Fruit fly (Drosophila melanogaster): ENCODE results near the gene toc.
A peak's percentile ranks its signal among the peaks of the same experiment; 100 is the strongest.

toc gene

dm6 chr2L:3039774-3040173, 104.8 kb downstream of the toc start, which contains the start of the genes cnir and CG17221 (continued):
- TF ChIP-seq CG10669 (GFP tag; optimal IDR thresholded peaks at IDR 0.05) (peak; percentile 47), CG7368 (GFP tag; optimal IDR thresholded peaks at IDR 0.05) (peak; percentile 41), CG4318 (GFP tag; optimal IDR thresholded peaks at IDR 0.05) (no peak), CG34406 (GFP tag; optimal IDR thresholded peaks at IDR 0.05) (peak; percentile 48), OdsH (GFP tag; optimal IDR thresholded peaks at IDR 0.05) (peak; percentile 75), Met (GFP tag; optimal IDR thresholded peaks at IDR 0.05) (peak; percentile 77), CG8319 (GFP tag; optimal IDR thresholded peaks at IDR 0.05) (peak; percentile 42), CG32006 (GFP tag; optimal IDR thresholded peaks at IDR 0.05) (no peak)

DNA sequence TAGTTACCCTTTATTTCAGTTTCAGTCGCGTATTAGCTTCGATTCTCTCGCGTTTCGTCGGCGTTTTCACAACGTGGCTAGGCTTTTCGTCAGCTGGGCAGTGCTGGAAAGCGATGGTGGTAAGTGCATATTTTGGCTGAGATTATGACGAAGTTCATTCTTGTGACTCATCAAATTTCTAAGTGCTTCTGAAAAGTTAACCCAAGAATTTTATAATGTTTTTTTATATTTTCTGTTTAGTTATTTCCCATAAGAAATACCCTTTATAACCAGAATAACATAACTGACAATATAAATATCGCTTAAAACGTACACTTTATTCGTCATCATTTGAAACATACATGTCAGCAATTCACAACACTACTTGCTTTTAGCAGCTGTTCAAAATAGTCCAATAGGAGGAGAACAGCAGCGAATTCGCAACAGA, 107.4 kb downstream of the toc start, which contains the start of the genes CG17260 and SerRS:
TSS of gene CG17260 (plus strand) at position 78 of the 427 bp plus-strand sequence.
TSS of gene SerRS (minus strand) at position 251 of the 427 bp plus-strand sequence.
- TF ChIP-seq CG16779 (tag; optimal IDR thresholded peaks at IDR 0.05) (no peak), CG31627 (GFP tag; optimal IDR thresholded peaks at IDR 0.05) (peak; percentile 97), achi (GFP tag; optimal IDR thresholded peaks at IDR 0.05) (peak; percentile 90), CG8632 (GFP tag; optimal IDR thresholded peaks at IDR 0.05) (peak; percentile 87), CG3919 (GFP tag; optimal IDR thresholded peaks at IDR 0.05) (peak; percentile 94), esn (GFP tag; optimal IDR thresholded peaks at IDR 0.05) (peak; percentile 96), CG11294 (GFP tag; IDR thresholded peaks at IDR 0.05) (peak; percentile 84), fkh (GFP tag; optimal IDR thresholded peaks at IDR 0.05) (no peak), CG3032 (tag; optimal IDR thresholded peaks at IDR 0.05) (peak; percentile 92), CG32006 (GFP tag; optimal IDR thresholded peaks at IDR 0.05) (peak; percentile 94), CG4318 (GFP tag; optimal IDR thresholded peaks at IDR 0.05) (no peak), net (GFP tag; optimal IDR thresholded peaks at IDR 0.05) (peak; percentile 79), CG8119 (GFP tag; IDR thresholded peaks at IDR 0.05) (peak; percentile 85), CG15336 (GFP tag; IDR thresholded peaks at IDR 0.05) (peak; percentile 82), Hr4 (GFP tag; optimal IDR thresholded peaks at IDR 0.05) (peak; percentile 96), CG10669 (GFP tag; optimal IDR thresholded peaks at IDR 0.05) (peak; percentile 88), fd85E (GFP tag; optimal IDR thresholded peaks at IDR 0.05) (no peak), Hr38 (GFP tag; optimal IDR thresholded peaks at IDR 0.05) (peak; percentile 73), Blimp-1 (GFP tag; optimal IDR thresholded peaks at IDR 0.05) (no peak), svp (GFP tag) (peak; percentile 94), dsx (GFP tag; optimal IDR thresholded peaks at IDR 0.05; ENCODE audit: poor library complexity, severe bottlenecking) (no peak), spab (GFP tag; optimal IDR thresholded peaks at IDR 0.05) (no peak), Eip78C (GFP tag) (peak; percentile 97), fd59A (GFP tag; optimal IDR thresholded peaks at IDR 0.05) (peak; percentile 70), Sox102F (GFP tag; optimal IDR thresholded peaks at IDR 0.05) (no peak), topi (GFP tag; optimal IDR thresholded peaks at IDR 0.05) (peak; percentile 95), cyc (GFP tag; optimal IDR thresholded peaks at IDR 0.05) (peak; percentile 95), CG6163 (GFP tag; IDR thresholded peaks at IDR 0.05) (peak; percentile 85), pdm3 (GFP tag; optimal IDR thresholded peaks at IDR 0.05) (peak; percentile 95), Ets96B (tag; optimal IDR thresholded peaks at IDR 0.05) (peak; percentile 89), CG9139 (GFP tag; optimal IDR thresholded peaks at IDR 0.05) (no peak), eg (GFP tag; IDR thresholded peaks at IDR 0.05) (peak; percentile 92), CG6808 (GFP tag; optimal IDR thresholded peaks at IDR 0.05) (peak; percentile 72), Sox14 (GFP tag; optimal IDR thresholded peaks at IDR 0.05) (peak; percentile 95), CG6792 (GFP tag; optimal IDR thresholded peaks at IDR 0.05) (peak; percentile 90), Hr39 (GFP tag; optimal IDR thresholded peaks at IDR 0.05) (peak; percentile 97), Ets21C (GFP tag; optimal IDR thresholded peaks at IDR 0.05) (peak; percentile 92), Eip75B (GFP tag; optimal IDR thresholded peaks at IDR 0.05) (no peak), ss (GFP tag; optimal IDR thresholded peaks at IDR 0.05) (no peak), salr (GFP tag; optimal IDR thresholded peaks at IDR 0.05) (peak in 1 of 2 experiments; percentile 70), Sox15 (GFP tag; optimal IDR thresholded peaks at IDR 0.05) (peak; percentile 91), lz (GFP tag; optimal IDR thresholded peaks at IDR 0.05) (peak; percentile 97), Eip93F (GFP tag; optimal IDR thresholded peaks at IDR 0.05) (peak; percentile 59), CG6854 (GFP tag; optimal IDR thresholded peaks at IDR 0.05) (peak; percentile 69), Lpt (GFP tag; optimal IDR thresholded peaks at IDR 0.05) (peak; percentile 92)
